Worm (Caenorhabditis elegans) whole organism, early embryonic: Measurements from ENCODE around the gene F01D5.5.

Experiments used
- B0310.2 ChIP-seq: sonication (generic microtip); optimal IDR thresholded peaks from 2 replicates; lab custom pipeline; 2016; ENCODE audit warnings: mild to moderate bottlenecking, missing genetic modification characterization, missing compliant biosample characterization
- ama-1 ChIP-seq: fragments of 150-350 bp; optimal IDR thresholded peaks from 2 replicates; lab custom pipeline; 2014
- ceh-13 ChIP-seq: fragments of 200-800 bp; sonication (Bioruptor generic); optimal IDR thresholded peaks from 2 replicates; lab custom pipeline; 2018; ENCODE audit warnings: mild to moderate bottlenecking, missing genetic modification characterization, missing compliant biosample characterization
- ets-7 ChIP-seq: sonication (generic microtip); optimal IDR thresholded peaks from 2 replicates; lab custom pipeline; 2016; ENCODE audit warnings: missing genotype, missing genetic modification characterization, missing compliant biosample characterization
- flt-1 ChIP-seq: fragments of 200-800 bp; sonication (Bioruptor generic); IDR thresholded peaks from 2 replicates; pipeline ENCODE4 v1.3.6; 2022; ENCODE audit warnings: missing genetic modification characterization, missing compliant biosample characterization
- pes-1 ChIP-seq: fragments of 200-800 bp; sonication (Bioruptor generic); IDR thresholded peaks from 2 replicates; pipeline ENCODE4 v1.3.6; 2022; ENCODE audit warnings: missing genetic modification reagents, missing genetic modification characterization, missing compliant biosample characterization
- tbx-11 ChIP-seq: fragments of 200-800 bp; sonication (Bioruptor generic); IDR thresholded peaks from 2 replicates; pipeline ENCODE4 v1.3.6; 2022; ENCODE audit warnings: missing genetic modification characterization, missing compliant biosample characterization
- tra-4 ChIP-seq: sonication (generic microtip); optimal IDR thresholded peaks from 2 replicates; lab custom pipeline; 2017; ENCODE audit warnings: missing genetic modification characterization, missing compliant biosample characterization

- TF ChIP-seq ama-1 (no peak), tbx-11 (GFP tag; lab: Robert Waterston, UW) (0 out of 2 replicates have a peak, but pooled peaks have one; percentile 43), ceh-13 (GFP tag; lab: Kevin White, UChicago) (no peak), tra-4 (no peak), pes-1 (peak; percentile 68), ets-7 (tag; lab: Kevin White, UChicago) (no peak), flt-1 (0 out of 2 replicates have a peak, but pooled peaks have one; percentile 32), B0310.2 (tag; lab: Kevin White, UChicago) (no peak)
Measured at ce11 chrII:13976161-13976560, 25.9 kb downstream of the F01D5.5 start, which contains the start of gene Y39G8B.2.
